Fruit fly (Drosophila melanogaster): ENCODE data around the gene CG15812.

The CG15812 gene

DNA sequence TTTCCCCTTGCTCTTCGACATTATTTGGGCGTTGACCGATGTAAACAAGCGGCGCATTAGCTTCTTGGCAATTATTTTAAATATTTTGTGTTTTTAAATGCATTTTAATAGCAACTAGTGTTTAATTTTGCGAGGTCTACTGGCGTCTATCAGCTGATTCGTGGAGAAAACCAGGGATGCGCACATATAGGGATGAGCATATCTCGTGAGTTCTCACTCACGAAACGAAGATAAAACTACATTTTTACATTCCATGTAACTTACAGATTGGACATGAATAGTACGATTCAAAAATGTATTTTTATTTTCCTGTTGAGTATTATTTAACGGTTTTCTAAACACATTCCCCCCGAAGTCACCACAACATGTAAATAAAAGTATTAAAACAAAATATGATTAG is 37.7 kb downstream of the CG15812 start, which contains the start of gene CG14966 (continued):
- TF ChIP-seq bigmax (GFP tag; optimal IDR thresholded peaks at IDR 0.05) (peak; percentile 8), HLH4C (GFP tag; IDR thresholded peaks at IDR 0.05; ENCODE audit: partially characterized antibody) (peak; percentile 76), Dek (tag; optimal IDR thresholded peaks at IDR 0.05) (peak; percentile 53), ranshi (GFP tag; IDR thresholded peaks at IDR 0.05) (no peak), Dip2 (GFP tag; IDR thresholded peaks at IDR 0.05) (no peak), tna (GFP tag; IDR thresholded peaks at IDR 0.05; ENCODE audit: partially characterized antibody) (peak; percentile 51; the same call in 1 of the 2 replicates), CG7987 (GFP tag; optimal IDR thresholded peaks at IDR 0.05) (peak; percentile 2), CG34376 (GFP tag; optimal IDR thresholded peaks at IDR 0.05) (peak; percentile 79), amos (GFP tag; IDR thresholded peaks at IDR 0.05; ENCODE audit: partially characterized antibody) (peak; percentile 94), CG2202 (tag; optimal IDR thresholded peaks at IDR 0.05) (no peak), CG34422 (GFP tag; IDR thresholded peaks at IDR 0.05) (peak; percentile 87; the same call in 2 of the 3 replicates), Atf-2 (GFP tag; optimal IDR thresholded peaks at IDR 0.05) (no peak), E2f2 (GFP tag; IDR thresholded peaks at IDR 0.05) (peak; percentile 52; the same call in 1 of the 2 replicates), CrebB (tag; optimal IDR thresholded peaks at IDR 0.05) (no peak), ac (GFP tag; optimal IDR thresholded peaks at IDR 0.05) (no peak), trh (GFP tag; optimal IDR thresholded peaks at IDR 0.05) (no peak), NC2β (GFP tag; optimal IDR thresholded peaks at IDR 0.05) (peak; percentile 11), Tbp (GFP tag; optimal IDR thresholded peaks at IDR 0.05) (no peak), CG11456 (GFP tag; IDR thresholded peaks at IDR 0.05) (no peak), prd (optimal IDR thresholded peaks at IDR 0.05) (no peak), prd (GFP tag; IDR thresholded peaks at IDR 0.05) (0 out of 3 replicates have a peak, but pooled peaks have one; percentile 8), B-H1 (GFP tag; IDR thresholded peaks at IDR 0.05) (no peak), CG2116 (GFP tag; optimal IDR thresholded peaks at IDR 0.05) (peak; percentile 43), Mad (GFP tag; optimal IDR thresholded peaks at IDR 0.05) (peak; percentile 47), klu (GFP tag; IDR thresholded peaks at IDR 0.05) (no peak), zfh2 (GFP tag; optimal IDR thresholded peaks at IDR 0.05) (peak; percentile 22), CG18476 (GFP tag; optimal IDR thresholded peaks at IDR 0.05) (no peak), CG12219 (GFP tag; optimal IDR thresholded peaks at IDR 0.05) (no peak), CG42726 (GFP tag; IDR thresholded peaks at IDR 0.05; ENCODE audit: partially characterized antibody) (peak; percentile 91), sug (tag; optimal IDR thresholded peaks at IDR 0.05) (peak; percentile 50), Dref (GFP tag; IDR thresholded peaks at IDR 0.05) (0 out of 2 replicates have a peak, but pooled peaks have one; percentile 36), ash1 (GFP tag; optimal IDR thresholded peaks at IDR 0.05) (no peak), ci (GFP tag; IDR thresholded peaks at IDR 0.05) (peak; percentile 50; the same call in 1 of the 3 replicates), Hmx (GFP tag; optimal IDR thresholded peaks at IDR 0.05) (peak; percentile 16), Jarid2 (GFP tag; optimal IDR thresholded peaks at IDR 0.05) (no peak), Hr39 (optimal IDR thresholded peaks at IDR 0.05) (no peak), tll (GFP tag; optimal IDR thresholded peaks at IDR 0.05) (no peak), D19B (GFP tag; optimal IDR thresholded peaks at IDR 0.05) (no peak), CG4424 (GFP tag; optimal IDR thresholded peaks at IDR 0.05) (peak; percentile 1), slbo (GFP tag; IDR thresholded peaks at IDR 0.05) (peak; percentile 63; the same call in 1 of the 2 replicates), sens-2 (GFP tag; IDR thresholded peaks at IDR 0.05) (no peak), CG4360 (GFP tag; IDR thresholded peaks at IDR 0.05) (no peak), Dip3 (GFP tag; optimal IDR thresholded peaks at IDR 0.05) (no peak), gem (tag; optimal IDR thresholded peaks at IDR 0.05) (peak; percentile 33), CG30403 (GFP tag; optimal IDR thresholded peaks at IDR 0.05) (peak; percentile 13), CG1792 (GFP tag; optimal IDR thresholded peaks at IDR 0.05) (no peak), trem (tag; optimal IDR thresholded peaks at IDR 0.05) (peak; percentile 76), NfI (GFP tag; optimal IDR thresholded peaks at IDR 0.05) (no peak), mam (GFP tag; optimal IDR thresholded peaks at IDR 0.05) (peak; percentile 62), Dll (GFP tag; IDR thresholded peaks at IDR 0.05; ENCODE audit: partially characterized antibody) (peak; percentile 91), insv (GFP tag; optimal IDR thresholded peaks at IDR 0.05) (no peak), stwl (tag; optimal IDR thresholded peaks at IDR 0.05) (peak; percentile 43)
